Fruit fly (Drosophila melanogaster): ENCODE data around the gene Eip74EF.

The Eip74EF gene

dm6 chr3L:17531397-17531796, 87.7 kb downstream of the Eip74EF start (continued):
- peak; percentile 2 for TF ChIP-seq Meics (GFP tag; optimal IDR thresholded peaks at IDR 0.05)
- TF ChIP-seq CoRest (tag; optimal IDR thresholded peaks at IDR 0.05): no peak
- TF ChIP-seq mirr (GFP tag; optimal IDR thresholded peaks at IDR 0.05): peak; percentile 99
- TF ChIP-seq wek (GFP tag; optimal IDR thresholded peaks at IDR 0.05): peak; percentile 32
- TF ChIP-seq CG11456 (GFP tag; IDR thresholded peaks at IDR 0.05): no peak
- TF ChIP-seq Nf-YA (GFP tag; IDR thresholded peaks at IDR 0.05): no peak
- TF ChIP-seq CG6654 (GFP tag; optimal IDR thresholded peaks at IDR 0.05): no peak
- TF ChIP-seq trem (tag; optimal IDR thresholded peaks at IDR 0.05): no peak
- 0 out of 4 replicates have a peak, but pooled peaks have one; percentile 28 for TF ChIP-seq chinmo (GFP tag; IDR thresholded peaks at IDR 0.05; ENCODE audit: partially characterized antibody)
- TF ChIP-seq nerfin-1 (tag; optimal IDR thresholded peaks at IDR 0.05): peak; percentile 4
- no peak for TF ChIP-seq hkb (optimal IDR thresholded peaks at IDR 0.05)
- no peak for TF ChIP-seq hkb (GFP tag; IDR thresholded peaks at IDR 0.05)
- no peak for TF ChIP-seq Max (GFP tag; optimal IDR thresholded peaks at IDR 0.05)
- no peak for TF ChIP-seq slp2 (GFP tag; optimal IDR thresholded peaks at IDR 0.05)
- no peak for TF ChIP-seq repo (GFP tag; optimal IDR thresholded peaks at IDR 0.05)
- TF ChIP-seq dmrt11E (tag; optimal IDR thresholded peaks at IDR 0.05): no peak
- peak; percentile 5 for TF ChIP-seq CG13894 (tag; optimal IDR thresholded peaks at IDR 0.05)
- no peak for TF ChIP-seq Doc3 (GFP tag; IDR thresholded peaks at IDR 0.05; ENCODE audit: partially characterized antibody)
- no peak for TF ChIP-seq chif (GFP tag; optimal IDR thresholded peaks at IDR 0.05)
- no peak for TF ChIP-seq CG3163 (GFP tag; optimal IDR thresholded peaks at IDR 0.05)
- no peak for TF ChIP-seq Stat92E (GFP tag; optimal IDR thresholded peaks at IDR 0.05)
- peak; percentile 27 for TF ChIP-seq lab (GFP tag; optimal IDR thresholded peaks at IDR 0.05)
- no peak for TF ChIP-seq CG12391 (tag; optimal IDR thresholded peaks at IDR 0.05)
- no peak for TF ChIP-seq ato (GFP tag; IDR thresholded peaks at IDR 0.05; ENCODE audit: partially characterized antibody)
- no peak for TF ChIP-seq ham (GFP tag; IDR thresholded peaks at IDR 0.05)
- TF ChIP-seq CG17568 (GFP tag; optimal IDR thresholded peaks at IDR 0.05): peak; percentile 1
- no peak for TF ChIP-seq cg (GFP tag; optimal IDR thresholded peaks at IDR 0.05)
- TF ChIP-seq Ssrp (tag; optimal IDR thresholded peaks at IDR 0.05): no peak
- no peak for TF ChIP-seq CG7556 (GFP tag; optimal IDR thresholded peaks at IDR 0.05)
- TF ChIP-seq CG10462 (GFP tag; optimal IDR thresholded peaks at IDR 0.05): no peak
- TF ChIP-seq YL-1 (GFP tag; optimal IDR thresholded peaks at IDR 0.05): no peak
- TF ChIP-seq CG7745 (tag; optimal IDR thresholded peaks at IDR 0.05): no peak
- no peak for TF ChIP-seq vvl (GFP tag; IDR thresholded peaks at IDR 0.05)
- TF ChIP-seq wor (GFP tag; IDR thresholded peaks at IDR 0.05): no peak
- no peak for TF ChIP-seq CG9797 (GFP tag; optimal IDR thresholded peaks at IDR 0.05)
- TF ChIP-seq CG13123 (GFP tag; optimal IDR thresholded peaks at IDR 0.05): no peak
- TF ChIP-seq exex (tag; optimal IDR thresholded peaks at IDR 0.05): peak; percentile 96
- no peak for TF ChIP-seq CG11504 (tag; optimal IDR thresholded peaks at IDR 0.05)
- TF ChIP-seq sd (tag; optimal IDR thresholded peaks at IDR 0.05): peak; percentile 40
- no peak for TF ChIP-seq CG8478 (optimal IDR thresholded peaks at IDR 0.05)
- no peak for TF ChIP-seq hth (optimal IDR thresholded peaks at IDR 0.05)
- TF ChIP-seq Drgx (GFP tag; IDR thresholded peaks at IDR 0.05): no peak
- TF ChIP-seq CG8359 (GFP tag; optimal IDR thresholded peaks at IDR 0.05; ENCODE audit: borderline replicate concordance): no peak
- TF ChIP-seq Tbp (GFP tag; optimal IDR thresholded peaks at IDR 0.05): no peak
- TF ChIP-seq NFAT (GFP tag; IDR thresholded peaks at IDR 0.05): no peak
- no peak for TF ChIP-seq oc (tag; optimal IDR thresholded peaks at IDR 0.05)
- no peak for TF ChIP-seq CG30431 (GFP tag; optimal IDR thresholded peaks at IDR 0.05)
- no peak for TF ChIP-seq HHEX (GFP tag; optimal IDR thresholded peaks at IDR 0.05)
- TF ChIP-seq kah (GFP tag; optimal IDR thresholded peaks at IDR 0.05): no peak
- TF ChIP-seq HLH4C (GFP tag; IDR thresholded peaks at IDR 0.05; ENCODE audit: partially characterized antibody): no peak
- no peak for TF ChIP-seq CG15696 (tag; optimal IDR thresholded peaks at IDR 0.05)
